Fruit fly (Drosophila melanogaster) whole organism, embryonic: ENCODE measurements around the gene CG9114.
A peak's percentile ranks its signal among the peaks of the same experiment; 100 is the strongest.

Source experiments
- Atf6 ChIP-seq: fragments of 200-800 bp; sonication (Bioruptor generic); IDR thresholded peaks from 2 replicates; pipeline ENCODE4 v1.3.6; 2022; ENCODE audit warnings: missing biosample characterization, missing genetic modification characterization
- CG11723 ChIP-seq: fragments of 200-800 bp; sonication (Bioruptor generic); optimal IDR thresholded peaks from 2 replicates; lab custom pipeline; 2017; ENCODE audit warnings: missing biosample characterization, mild to moderate bottlenecking, missing genetic modification characterization
- CG12769 ChIP-seq: fragments of 200-800 bp; sonication (Bioruptor generic); optimal IDR thresholded peaks from 2 replicates; lab custom pipeline; 2019; ENCODE audit warnings: missing biosample characterization, mild to moderate bottlenecking, missing genetic modification characterization, moderate library complexity
- CG13287 ChIP-seq: fragments of 200-800 bp; sonication (Bioruptor generic); IDR thresholded peaks from 2 replicates; pipeline ENCODE4 v1.3.6; 2022; ENCODE audit warnings: missing biosample characterization, missing genetic modification characterization; ENCODE audit not compliant: partially characterized antibody
- CG13624 ChIP-seq: fragments of 200-800 bp; sonication (Bioruptor generic); optimal IDR thresholded peaks from 2 replicates; lab custom pipeline; 2016; ENCODE audit warnings: missing biosample characterization, missing genetic modification characterization
- CG14014 ChIP-seq: fragments of 200-800 bp; sonication (Bioruptor generic); IDR thresholded peaks from 2 replicates; pipeline ENCODE4 v1.3.6; 2022; ENCODE audit warnings: missing biosample characterization, missing genetic modification characterization
- CG17802 ChIP-seq: fragments of 200-800 bp; sonication (Bioruptor generic); optimal IDR thresholded peaks from 2 replicates; lab custom pipeline; 2018; ENCODE audit warnings: missing biosample characterization, mild to moderate bottlenecking, missing genetic modification characterization, moderate library complexity
- CG18764 ChIP-seq: fragments of 200-800 bp; sonication (Bioruptor generic); optimal IDR thresholded peaks from 3 replicates; lab custom pipeline; 2016; ENCODE audit warnings: missing biosample characterization, missing genetic modification characterization
- CG2116 ChIP-seq: fragments of 200-800 bp; sonication (Bioruptor generic); optimal IDR thresholded peaks from 3 replicates; lab custom pipeline; 2018; ENCODE audit warnings: missing biosample characterization, mild to moderate bottlenecking, missing genetic modification characterization
- CG2129 ChIP-seq: fragments of 200-800 bp; sonication (Bioruptor generic); IDR thresholded peaks from 2 replicates; pipeline ENCODE4 v1.3.6; 2022; ENCODE audit warnings: missing biosample characterization, missing genetic modification characterization; ENCODE audit not compliant: partially characterized antibody
- CG3065 ChIP-seq: fragments of 200-800 bp; sonication (Bioruptor generic); optimal IDR thresholded peaks from 2 replicates; lab custom pipeline; 2016; ENCODE audit warnings: missing biosample characterization, missing genetic modification characterization
- CG3281 ChIP-seq: fragments of 200-800 bp; sonication (Bioruptor generic); optimal IDR thresholded peaks from 3 replicates; lab custom pipeline; 2017; ENCODE audit warnings: missing biosample characterization, mild to moderate bottlenecking, missing genetic modification characterization
- CG43689 ChIP-seq: fragments of 200-800 bp; sonication (Bioruptor generic); IDR thresholded peaks from 2 replicates; pipeline ENCODE4 v1.3.6; 2022; ENCODE audit warnings: missing biosample characterization, missing genetic modification characterization
- CG4730 ChIP-seq: fragments of 200-800 bp; sonication (Bioruptor generic); IDR thresholded peaks from 2 replicates; pipeline ENCODE4 v1.3.6; 2022; ENCODE audit warnings: missing biosample characterization, missing genetic modification characterization
- CG5245 ChIP-seq: fragments of 200-800 bp; sonication (Bioruptor generic); optimal IDR thresholded peaks from 3 replicates; lab custom pipeline; 2016; ENCODE audit warnings: missing biosample characterization, missing genetic modification characterization
- CG6689 ChIP-seq: fragments of 200-800 bp; sonication (Bioruptor generic); IDR thresholded peaks from 2 replicates; pipeline ENCODE4 v1.3.6; 2022; ENCODE audit warnings: missing biosample characterization, missing genetic modification characterization
- D ChIP-seq, 2 experiments: fragments of 200-800 bp in 1 of 2; fragments of >200 bp in 1 of 2; sonication (Bioruptor generic) in 1 of 2; optimal IDR thresholded peaks; 2 replicates in 1 of 2; 3 replicates in 1 of 2; lab custom pipeline; 2017; ENCODE audit warnings: mild to moderate bottlenecking in 1 of 2, missing biosample characterization in 1 of 2, missing genetic modification characterization in 1 of 2, missing genetic modification reagents in 1 of 2
- Dbx ChIP-seq: fragments of 200-800 bp; sonication (Bioruptor generic); IDR thresholded peaks from 3 replicates; pipeline ENCODE4 v1.3.6; 2022; ENCODE audit warnings: missing biosample characterization, missing genetic modification characterization
- Deaf1 ChIP-seq: fragments of 200-800 bp; optimal IDR thresholded peaks from 3 replicates; lab custom pipeline; 2019; ENCODE audit warnings: missing biosample characterization, mild to moderate bottlenecking, missing genetic modification characterization, moderate library complexity
- HLH54F ChIP-seq: fragments of 200-800 bp; sonication (Bioruptor generic); optimal IDR thresholded peaks from 3 replicates; lab custom pipeline; 2016; ENCODE audit warnings: missing biosample characterization, missing genetic modification characterization
- HmgZ ChIP-seq: fragments of 200-800 bp; sonication (Bioruptor generic); optimal IDR thresholded peaks from 2 replicates; lab custom pipeline; 2018; ENCODE audit warnings: missing biosample characterization, mild to moderate bottlenecking, missing genetic modification characterization
- Hr39 ChIP-seq: fragments of >200 bp; optimal IDR thresholded peaks from 2 replicates; lab custom pipeline; 2017
- Lpt ChIP-seq: fragments of >200 bp; optimal IDR thresholded peaks from 2 replicates; lab custom pipeline; 2018; ENCODE audit warnings: missing biosample characterization, missing genetic modification characterization
- Med ChIP-seq: fragments of 200-800 bp; sonication (Bioruptor generic); peaks from one replicate; lab custom pipeline; 2016; ENCODE audit warnings: missing biosample characterization, missing genetic modification characterization, mild to moderate bottlenecking, inconsistent platforms, moderate library complexity
- NK7.1 ChIP-seq: fragments of 200-800 bp; sonication (Bioruptor generic); optimal IDR thresholded peaks from 3 replicates; lab custom pipeline; 2016; ENCODE audit warnings: missing biosample characterization, missing genetic modification characterization
- Opbp ChIP-seq: fragments of 200-800 bp; sonication (Bioruptor generic); IDR thresholded peaks from 3 replicates; pipeline ENCODE4 v1.3.6; 2022; ENCODE audit warnings: missing biosample characterization, missing genetic modification characterization; ENCODE audit not compliant: partially characterized antibody
- Poxn ChIP-seq: fragments of 200-800 bp; sonication (Bioruptor generic); IDR thresholded peaks from 2 replicates; pipeline ENCODE4 v1.3.6; 2022; ENCODE audit warnings: missing biosample characterization, missing genetic modification characterization
- Ptx1 ChIP-seq: fragments of 200-800 bp; sonication (Bioruptor generic); IDR thresholded peaks from 2 replicates; pipeline ENCODE4 v1.3.6; 2022; ENCODE audit warnings: missing biosample characterization, missing genetic modification characterization
- Sin3A ChIP-seq: fragments of >200 bp; optimal IDR thresholded peaks from 2 replicates; lab custom pipeline; 2018
- Ssrp ChIP-seq: fragments of 200-800 bp; sonication (Bioruptor generic); optimal IDR thresholded peaks from 2 replicates; lab custom pipeline; 2018; ENCODE audit warnings: missing biosample characterization, mild to moderate bottlenecking, missing genetic modification characterization, moderate library complexity
- Vsx1 ChIP-seq: fragments of 200-800 bp; sonication (Bioruptor generic); optimal IDR thresholded peaks from 2 replicates; lab custom pipeline; 2017; ENCODE audit warnings: missing biosample characterization, mild to moderate bottlenecking, missing genetic modification characterization, missing genetic modification reagents
- ase ChIP-seq: fragments of 200-800 bp; sonication (Bioruptor generic); IDR thresholded peaks from 3 replicates; pipeline ENCODE4 v1.3.6; 2022; ENCODE audit warnings: missing biosample characterization, missing genetic modification characterization
- bcd ChIP-seq: fragments of 200-800 bp; sonication (Bioruptor generic); optimal IDR thresholded peaks from 2 replicates; lab custom pipeline; 2017; ENCODE audit warnings: missing biosample characterization, mild to moderate bottlenecking, missing genetic modification characterization
- ci ChIP-seq: fragments of 200-800 bp; sonication (Bioruptor generic); IDR thresholded peaks from 3 replicates; pipeline ENCODE4 v1.3.6; 2022; ENCODE audit warnings: missing biosample characterization, missing genetic modification characterization
- dmrt11E ChIP-seq: fragments of 200-800 bp; sonication (Bioruptor generic); optimal IDR thresholded peaks from 3 replicates; lab custom pipeline; 2018; ENCODE audit warnings: missing biosample characterization, mild to moderate bottlenecking, missing genetic modification characterization, moderate library complexity
- esg ChIP-seq: fragments of 200-800 bp; sonication (Bioruptor generic); conservative IDR thresholded peaks from 2 replicates; pipeline ENCODE4 v1.3.6; 2022; ENCODE audit warnings: missing biosample characterization, missing genetic modification characterization
- ftz-f1 ChIP-seq: fragments of 200-800 bp; sonication (Bioruptor generic); optimal IDR thresholded peaks from 2 replicates; lab custom pipeline; 2016; ENCODE audit warnings: missing biosample characterization, missing genetic modification characterization
- grau ChIP-seq: fragments of 200-800 bp; optimal IDR thresholded peaks from 3 replicates; lab custom pipeline; 2019; ENCODE audit warnings: missing biosample characterization, mild to moderate bottlenecking, missing genetic modification characterization, moderate library complexity
- jigr1 ChIP-seq: fragments of 200-800 bp; sonication (Bioruptor generic); IDR thresholded peaks from 3 replicates; pipeline ENCODE4 v1.3.6; 2022; ENCODE audit warnings: missing biosample characterization, missing genetic modification characterization
- jumu ChIP-seq: fragments of 200-800 bp; sonication (Bioruptor generic); optimal IDR thresholded peaks from 3 replicates; lab custom pipeline; 2016; ENCODE audit warnings: missing biosample characterization, missing genetic modification characterization
- kah ChIP-seq: fragments of 200-800 bp; sonication (Bioruptor generic); optimal IDR thresholded peaks from 2 replicates; lab custom pipeline; 2018; ENCODE audit warnings: missing biosample characterization, mild to moderate bottlenecking, missing genetic modification characterization
- kay ChIP-seq: fragments of 200-800 bp; sonication (Bioruptor generic); optimal IDR thresholded peaks from 2 replicates; lab custom pipeline; 2016; ENCODE audit warnings: missing biosample characterization, missing genetic modification characterization
- mld ChIP-seq: fragments of 200-800 bp; sonication (Bioruptor generic); IDR thresholded peaks from 3 replicates; pipeline ENCODE4 v1.3.6; 2022; ENCODE audit warnings: missing biosample characterization, missing genetic modification characterization; ENCODE audit not compliant: partially characterized antibody
- psq ChIP-seq: fragments of 200-800 bp; sonication (Bioruptor generic); optimal IDR thresholded peaks from 2 replicates; lab custom pipeline; 2017; ENCODE audit warnings: missing biosample characterization, missing genetic modification characterization
- sug ChIP-seq: fragments of 200-800 bp; optimal IDR thresholded peaks from 2 replicates; lab custom pipeline; 2019; ENCODE audit warnings: missing biosample characterization, mild to moderate bottlenecking, missing genetic modification characterization, moderate library complexity
- tio ChIP-seq: fragments of 200-800 bp; sonication (Bioruptor generic); optimal IDR thresholded peaks from 2 replicates; lab custom pipeline; 2017; ENCODE audit warnings: missing biosample characterization, missing genetic modification characterization, inconsistent platforms
- vnd ChIP-seq: fragments of 200-800 bp; sonication (Bioruptor generic); IDR thresholded peaks from 3 replicates; pipeline ENCODE4 v1.3.6; 2022; ENCODE audit warnings: missing biosample characterization, missing genetic modification characterization; ENCODE audit not compliant: partially characterized antibody
- vvl ChIP-seq: fragments of 200-800 bp; sonication (Bioruptor generic); IDR thresholded peaks from 2 replicates; pipeline ENCODE4 v1.3.6; 2022; ENCODE audit warnings: missing biosample characterization, missing genetic modification characterization
- wek ChIP-seq: fragments of 200-800 bp; sonication (Bioruptor generic); optimal IDR thresholded peaks from 3 replicates; lab custom pipeline; 2018; ENCODE audit warnings: missing biosample characterization, mild to moderate bottlenecking, missing genetic modification characterization, moderate library complexity
- zf30C ChIP-seq: fragments of 200-800 bp; sonication (Bioruptor generic); optimal IDR thresholded peaks from 3 replicates; lab custom pipeline; 2018; ENCODE audit warnings: missing biosample characterization, mild to moderate bottlenecking, missing genetic modification characterization

Gene CG9114

dm6 chrX:15333066-15333874 is at the start of gene CG9114, which contains the start of gene HDAC6 (continued):
- TF ChIP-seq CG3065 (GFP tag; lab: Kevin White, UChicago) (no peak), Poxn (GFP tag; lab: Robert Waterston, UW) (no peak), grau (tag; lab: Kevin White, UChicago) (no peak), CG3281 (peak; percentile 18), ase (0 out of 3 replicates have a peak, but pooled peaks have one; percentile 6), Med (GFP tag; lab: Kevin White, UChicago) (peak; percentile 86), mld (no peak; the same call in 2 of the 3 replicates), CG12769 (peak; percentile 78), CG14014 (GFP tag; lab: Robert Waterston, UW) (no peak), sug (tag; lab: Kevin White, UChicago) (no peak), CG18764 (GFP tag; lab: Kevin White, UChicago) (no peak), psq (GFP tag; lab: Kevin White, UChicago) (no peak), jigr1 (no peak), Vsx1 (GFP tag; lab: Kevin White, UChicago) (peak; percentile 85), Ssrp (tag; lab: Kevin White, UChicago) (no peak), HmgZ (tag; lab: Kevin White, UChicago) (no peak), CG17802 (tag; lab: Kevin White, UChicago) (no peak), ci (GFP tag; lab: Robert Waterston, UW) (peak; percentile 64), CG13624 (peak; percentile 15), esg (no peak), CG6689 (GFP tag; lab: Robert Waterston, UW) (no peak), Ptx1 (no peak), CG11723 (GFP tag; lab: Kevin White, UChicago) (no peak), kay (GFP tag; lab: Kevin White, UChicago) (no peak), zf30C (no peak), wek (GFP tag; lab: Kevin White, UChicago) (no peak), Sin3A (lab: Kevin White, UChicago) (peak; percentile 83), kah (GFP tag; lab: Kevin White, UChicago) (peak; percentile 81), CG2129 (GFP tag; lab: Robert Waterston, UW) (peak; percentile 70; the same call in 1 of the 2 replicates), dmrt11E (no peak), CG5245 (GFP tag; lab: Kevin White, UChicago) (no peak), HLH54F (GFP tag; lab: Kevin White, UChicago) (no peak), Atf6 (GFP tag; lab: Robert Waterston, UW) (no peak), vvl (0 out of 2 replicates have a peak, but pooled peaks have one; percentile 12), bcd (GFP tag; lab: Kevin White, UChicago) (no peak), Lpt (GFP tag; lab: Kevin White, UChicago) (no peak), vnd (GFP tag; lab: Robert Waterston, UW) (peak; percentile 87; the same call in 2 of the 3 replicates), jumu (GFP tag; lab: Kevin White, UChicago) (no peak), Opbp (GFP tag; lab: Robert Waterston, UW) (peak; percentile 72; the same call in 2 of the 3 replicates), tio (GFP tag; lab: Kevin White, UChicago) (no peak), CG13287 (GFP tag; lab: Robert Waterston, UW) (peak; percentile 91), Hr39 (lab: Kevin White, UChicago) (no peak), ftz-f1 (GFP tag; lab: Kevin White, UChicago) (peak; percentile 59), CG2116 (GFP tag; lab: Kevin White, UChicago) (peak; percentile 77), Deaf1 (no peak), CG43689 (GFP tag; lab: Robert Waterston, UW) (no peak), D (optimal IDR thresholded peaks at IDR 0.05; lab: Kevin White, UChicago) (no peak), D (GFP tag; optimal IDR thresholded peaks at IDR 0.05; lab: Kevin White, UChicago) (no peak), NK7.1 (GFP tag; lab: Kevin White, UChicago) (no peak), CG4730 (GFP tag; lab: Robert Waterston, UW) (no peak), Dbx (GFP tag; lab: Robert Waterston, UW) (peak; percentile 48; the same call in 1 of the 3 replicates)
